Worm (Caenorhabditis elegans): ENCODE data around the gene sir-2.2.

DNA sequence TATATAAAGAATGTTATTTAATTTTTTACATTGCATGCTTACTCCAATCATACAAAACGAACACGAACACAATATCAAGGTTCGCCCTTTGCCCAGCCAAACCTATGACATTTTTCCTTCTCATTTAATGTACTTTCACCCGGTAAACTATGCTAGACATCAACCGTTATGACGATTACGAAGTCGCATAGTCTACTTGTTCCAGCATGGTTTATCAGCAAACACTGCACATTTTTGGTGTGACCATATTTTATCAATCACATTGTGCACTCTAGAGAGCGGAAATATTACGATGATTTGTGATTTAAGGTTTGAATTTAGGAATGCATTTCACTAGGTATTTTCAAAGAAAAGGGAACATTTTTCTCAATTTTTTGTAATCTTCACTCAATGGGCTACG is 32.8 kb downstream of the sir-2.2 start:
- TF ChIP-seq dao-5 (tag; optimal IDR thresholded peaks at IDR 0.05): no peak
- no peak for TF ChIP-seq him-1 (tag; optimal IDR thresholded peaks at IDR 0.05)

Data from whole organism, L4/young adult.